Worm (Caenorhabditis elegans): Measurements from ENCODE around the gene F40F8.4.
A peak's percentile ranks its signal among the peaks of the same experiment; 100 is the strongest.

The F40F8.4 gene

ce11 chrII:11167039-11167438 is 27.0 kb upstream of the F40F8.4 start (continued):
- TF ChIP-seq tlf-1 (GFP tag; optimal IDR thresholded peaks at IDR 0.05) (peak; percentile 61), lag-1 (GFP tag; IDR thresholded peaks at IDR 0.05) (no peak), Y67H2A.10 (GFP tag; conservative IDR thresholded peaks at IDR 0.05) (no peak), lin-54 (GFP tag; optimal IDR thresholded peaks at IDR 0.05) (peak; percentile 72), D2030.7 (GFP tag; IDR thresholded peaks at IDR 0.05) (peak; percentile 98), B0019.2 (GFP tag; conservative IDR thresholded peaks at IDR 0.05) (peak; percentile 82), die-1 (tag; optimal IDR thresholded peaks at IDR 0.05) (peak; percentile 39), hmg-20 (GFP tag; IDR thresholded peaks at IDR 0.05) (peak; percentile 61; the same call in 1 of the 2 replicates), unc-130 (GFP tag; optimal IDR thresholded peaks at IDR 0.05) (peak; percentile 54), tbx-9 (tag; optimal IDR thresholded peaks at IDR 0.05; ENCODE audit: borderline replicate concordance) (no peak), ztf-3 (GFP tag; optimal IDR thresholded peaks at IDR 0.05) (no peak), mxl-1 (tag; optimal IDR thresholded peaks at IDR 0.05) (no peak), lsl-1 (GFP tag; optimal IDR thresholded peaks at IDR 0.05) (peak; percentile 80), snpc-3.4 (tag; optimal IDR thresholded peaks at IDR 0.05) (peak; percentile 98), ama-1 (optimal IDR thresholded peaks at IDR 0.05) (peak; percentile 82), ama-1 (GFP tag; optimal IDR thresholded peaks at IDR 0.05) (peak in 1 of 2 experiments; percentile 38), F23B12.7 (tag; optimal IDR thresholded peaks at IDR 0.05; ENCODE audit: insufficient read depth) (peak; percentile 82), madf-3 (GFP tag; IDR thresholded peaks at IDR 0.05) (no peak), aptf-2 (GFP tag; conservative IDR thresholded peaks at IDR 0.05) (0 out of 2 replicates have a peak, but pooled peaks have one; percentile 51), T07F8.4 (tag; optimal IDR thresholded peaks at IDR 0.05) (no peak), Y79H2A.3 (GFP tag; conservative IDR thresholded peaks at IDR 0.05) (no peak), cebp-1 (GFP tag; IDR thresholded peaks at IDR 0.05) (no peak), cebp-1 (tag; optimal IDR thresholded peaks at IDR 0.05) (peak; percentile 56), ZK185.1 (tag; optimal IDR thresholded peaks at IDR 0.05; ENCODE audit: poor library complexity, severe bottlenecking) (peak; percentile 70), unc-62 (GFP tag; optimal IDR thresholded peaks at IDR 0.05) (no peak), Y95B8A.8 (GFP tag; IDR thresholded peaks at IDR 0.05) (peak; percentile 73), F37B4.10 (GFP tag; IDR thresholded peaks at IDR 0.05) (no peak), aptf-3 (GFP tag; IDR thresholded peaks at IDR 0.05) (no peak), ceh-79 (tag; optimal IDR thresholded peaks at IDR 0.05) (no peak), F22D6.2 (tag; optimal IDR thresholded peaks at IDR 0.05) (no peak), madf-6 (GFP tag; IDR thresholded peaks at IDR 0.05) (peak; percentile 92), K11D2.4 (GFP tag; IDR thresholded peaks at IDR 0.05) (0 out of 2 replicates have a peak, but pooled peaks have one; percentile 26), K12H6.12 (tag; optimal IDR thresholded peaks at IDR 0.05) (peak; percentile 21), xnd-1 (tag; optimal IDR thresholded peaks at IDR 0.05) (peak; percentile 72), F49E8.2 (tag; optimal IDR thresholded peaks at IDR 0.05; ENCODE audit: insufficient read depth) (peak; percentile 89), ets-4 (GFP tag; optimal IDR thresholded peaks at IDR 0.05) (peak; percentile 4), B0261.1 (tag; optimal IDR thresholded peaks at IDR 0.05) (peak; percentile 40), bed-2 (GFP tag; IDR thresholded peaks at IDR 0.05) (peak; percentile 83), B0035.1 (tag; optimal IDR thresholded peaks at IDR 0.05) (no peak), madf-8 (GFP tag; conservative IDR thresholded peaks at IDR 0.05) (peak; percentile 79), mel-28 (tag; optimal IDR thresholded peaks at IDR 0.05; ENCODE audit: borderline replicate concordance) (no peak), dpl-1 (GFP tag; optimal IDR thresholded peaks at IDR 0.05) (peak; percentile 7), athp-1 (tag; optimal IDR thresholded peaks at IDR 0.05) (peak; percentile 78), madf-10 (tag; optimal IDR thresholded peaks at IDR 0.05) (peak; percentile 32), B0336.3 (GFP tag; IDR thresholded peaks at IDR 0.05) (peak; percentile 90), hmg-1.2 (GFP tag; IDR thresholded peaks at IDR 0.05) (peak; percentile 95), hrde-1 (tag; optimal IDR thresholded peaks at IDR 0.05; ENCODE audit: borderline replicate concordance) (peak; percentile 84), F52B5.7 (tag; optimal IDR thresholded peaks at IDR 0.05) (no peak), attf-6 (GFP tag; IDR thresholded peaks at IDR 0.05) (peak; percentile 95)
